Worm (Caenorhabditis elegans) whole organism, L4 larva: Measurements from ENCODE around the gene F47C12.13.

ENCODE experiments used
- F37D6.2 ChIP-seq: sonication (generic microtip); optimal IDR thresholded peaks from 2 replicates; lab custom pipeline; 2016; ENCODE audit warnings: mild to moderate bottlenecking, missing genetic modification characterization, missing compliant biosample characterization
- F44E2.7 ChIP-seq: fragments of 200-800 bp; sonication (Bioruptor generic); IDR thresholded peaks from 2 replicates; pipeline ENCODE4 v2.1.2; 2022; ENCODE audit warnings: missing genetic modification characterization, missing compliant biosample characterization
- F49E8.2 ChIP-seq: sonication (generic microtip); optimal IDR thresholded peaks from 2 replicates; lab custom pipeline; 2016; ENCODE audit warnings: missing compliant biosample characterization, mild to moderate bottlenecking, missing genetic modification characterization, borderline replicate concordance
- Y105C5A.15 ChIP-seq: fragments of 200-800 bp; sonication (Bioruptor generic); IDR thresholded peaks from 2 replicates; pipeline ENCODE4 v1.3.6; 2022; ENCODE audit warnings: missing genetic modification characterization, missing compliant biosample characterization
- Y5F2A.4 ChIP-seq: fragments of 200-800 bp; sonication (Bioruptor generic); optimal IDR thresholded peaks from 2 replicates; lab custom pipeline; 2018; ENCODE audit warnings: mild to moderate bottlenecking, missing genetic modification characterization, missing compliant biosample characterization
- ZK337.2 ChIP-seq: fragments of 200-800 bp; sonication (Bioruptor generic); IDR thresholded peaks from 2 replicates; pipeline ENCODE4 v1.3.6; 2022; ENCODE audit warnings: missing genetic modification reagents, missing genetic modification characterization, missing compliant biosample characterization
- aha-1 ChIP-seq: fragments of 150-350 bp; peaks from one replicate; lab custom pipeline; 2014; ENCODE audit warnings: missing biosample characterization, missing genetic modification characterization
- arid-1 ChIP-seq: fragments of 200-800 bp; sonication (Bioruptor generic); conservative IDR thresholded peaks from 2 replicates; pipeline ENCODE4 v1.3.6; 2022; ENCODE audit warnings: missing genetic modification reagents, missing genetic modification characterization, missing compliant biosample characterization
- attf-4 ChIP-seq: sonication (generic microtip); optimal IDR thresholded peaks from 3 replicates; lab custom pipeline; 2017; ENCODE audit warnings: missing biosample characterization, missing genetic modification characterization
- ceh-20 ChIP-seq: fragments of 200-800 bp; sonication (Bioruptor generic); IDR thresholded peaks from 2 replicates; pipeline ENCODE4 v1.3.6; 2022; ENCODE audit warnings: missing genetic modification reagents, missing genetic modification characterization, missing compliant biosample characterization
- ceh-44 ChIP-seq: fragments of 200-800 bp; sonication (Bioruptor generic); IDR thresholded peaks from 2 replicates; pipeline ENCODE4 v1.3.6; 2022; ENCODE audit warnings: missing genetic modification reagents, missing genetic modification characterization, missing compliant biosample characterization
- ceh-62 ChIP-seq: sonication (generic microtip); optimal IDR thresholded peaks from 2 replicates; lab custom pipeline; 2017; ENCODE audit warnings: missing biosample characterization, missing genetic modification characterization
- daf-12 ChIP-seq: fragments of 150-350 bp; optimal IDR thresholded peaks from 2 replicates; lab custom pipeline; 2014; ENCODE audit warnings: missing biosample characterization, missing genetic modification reagents, missing genetic modification characterization
- daf-16 ChIP-seq, 3 experiments: sonication (generic microtip); optimal IDR thresholded peaks; 2 replicates each; lab custom pipeline; 2016 to 2017; ENCODE audit warnings: missing genetic modification characterization in 3 of 3, missing genetic modification reagents in 3 of 3, mild to moderate bottlenecking in 2 of 3, missing compliant biosample characterization in 2 of 3, missing biosample characterization in 1 of 3, moderate library complexity in 1 of 3
- daf-19 ChIP-seq: fragments of 200-800 bp; sonication (Bioruptor generic); conservative IDR thresholded peaks from 2 replicates; pipeline ENCODE4 v1.3.6; 2022; ENCODE audit warnings: missing genetic modification characterization, missing compliant biosample characterization
- daf-8 ChIP-seq: fragments of 200-800 bp; sonication (Bioruptor generic); IDR thresholded peaks from 2 replicates; pipeline ENCODE4 v1.3.6; 2022; ENCODE audit warnings: missing genetic modification characterization, missing compliant biosample characterization
- dmd-8 ChIP-seq: fragments of 200-800 bp; sonication (Bioruptor generic); IDR thresholded peaks from 2 replicates; pipeline ENCODE4 v1.3.6; 2022; ENCODE audit warnings: missing genetic modification characterization, missing compliant biosample characterization
- dve-1 ChIP-seq: sonication (generic microtip); optimal IDR thresholded peaks from 2 replicates; lab custom pipeline; 2017; ENCODE audit warnings: antibody characterized with exemption, mild to moderate bottlenecking, missing genetic modification characterization, missing compliant biosample characterization; ENCODE audit not compliant: insufficient read depth
- egl-43 ChIP-seq: fragments of 200-800 bp; sonication (Bioruptor generic); IDR thresholded peaks from 2 replicates; pipeline ENCODE4 v1.3.6; 2022; ENCODE audit warnings: missing genetic modification reagents, missing genetic modification characterization, missing compliant biosample characterization
- fos-1 ChIP-seq: fragments of 150-350 bp; optimal IDR thresholded peaks from 2 replicates; lab custom pipeline; 2014; ENCODE audit warnings: missing biosample characterization, missing genetic modification characterization
- gei-8 ChIP-seq: fragments of 200-800 bp; sonication (Bioruptor generic); optimal IDR thresholded peaks from 2 replicates; lab custom pipeline; 2018; ENCODE audit warnings: mild to moderate bottlenecking, missing genetic modification characterization, missing compliant biosample characterization
- hif-1 ChIP-seq, 2 experiments: sonication (generic microtip); optimal IDR thresholded peaks; 2 replicates each; lab custom pipeline; 2016 to 2017; ENCODE audit warnings: missing compliant biosample characterization in 2 of 2, missing genetic modification characterization in 2 of 2, missing genetic modification reagents in 2 of 2, missing genotype in 2 of 2, mild to moderate bottlenecking in 1 of 2
- lin-1 ChIP-seq: fragments of 200-800 bp; sonication (Bioruptor generic); IDR thresholded peaks from 2 replicates; pipeline ENCODE4 v1.3.6; 2022; ENCODE audit warnings: missing genetic modification reagents, missing genetic modification characterization, missing compliant biosample characterization
- lin-13 ChIP-seq: fragments of 150-350 bp; optimal IDR thresholded peaks from 2 replicates; lab custom pipeline; 2014; ENCODE audit warnings: missing biosample characterization, missing genetic modification reagents, missing genetic modification characterization
- madf-5 ChIP-seq, 2 experiments: fragments of 200-800 bp; sonication (Bioruptor generic); IDR thresholded peaks; 2 replicates each; pipeline ENCODE4 v1.3.6; 2022; ENCODE audit warnings: missing compliant biosample characterization in 2 of 2, missing genetic modification characterization in 2 of 2
- mxl-2 ChIP-seq: fragments of 200-800 bp; sonication (Bioruptor generic); conservative IDR thresholded peaks from 2 replicates; pipeline ENCODE4 v1.3.6; 2022; ENCODE audit warnings: missing genetic modification reagents, missing genetic modification characterization, missing compliant biosample characterization
- mxl-3 ChIP-seq: fragments of 200-800 bp; sonication (Bioruptor generic); optimal IDR thresholded peaks from 2 replicates; lab custom pipeline; 2018; ENCODE audit warnings: mild to moderate bottlenecking, missing genetic modification characterization, missing compliant biosample characterization
- nhr-11 ChIP-seq: fragments of 150-350 bp; optimal IDR thresholded peaks from 2 replicates; lab custom pipeline; 2014; ENCODE audit warnings: missing biosample characterization, missing genetic modification characterization
- nhr-25 ChIP-seq: sonication (generic microtip); optimal IDR thresholded peaks from 2 replicates; lab custom pipeline; 2017; ENCODE audit warnings: missing genetic modification characterization, mild to moderate bottlenecking, missing compliant biosample characterization, antibody characterized with exemption, moderate library complexity, borderline replicate concordance; ENCODE audit not compliant: insufficient read depth
- nhr-28 ChIP-seq: fragments of 150-350 bp; optimal IDR thresholded peaks from 2 replicates; lab custom pipeline; 2014; ENCODE audit warnings: missing biosample characterization, missing genetic modification characterization
- nhr-42 ChIP-seq: fragments of 200-800 bp; sonication (Bioruptor generic); IDR thresholded peaks from 2 replicates; pipeline ENCODE4 v1.3.6; 2022; ENCODE audit warnings: missing genetic modification characterization, missing compliant biosample characterization
- nhr-77 ChIP-seq: fragments of 150-350 bp; optimal IDR thresholded peaks from 2 replicates; lab custom pipeline; 2014; ENCODE audit warnings: missing biosample characterization, missing genetic modification characterization
- pqm-1 ChIP-seq: sonication (generic microtip); optimal IDR thresholded peaks from 2 replicates; lab custom pipeline; 2017; ENCODE audit warnings: missing biosample characterization, missing genetic modification characterization
- sdz-12 ChIP-seq: fragments of 200-800 bp; sonication (Bioruptor generic); optimal IDR thresholded peaks from 2 replicates; lab custom pipeline; 2018; ENCODE audit warnings: mild to moderate bottlenecking, missing genetic modification characterization, missing compliant biosample characterization
- set-16 ChIP-seq: fragments of 200-800 bp; sonication (Bioruptor generic); IDR thresholded peaks from 2 replicates; pipeline ENCODE4 v1.3.6; 2022; ENCODE audit warnings: missing genetic modification reagents, missing genetic modification characterization, missing compliant biosample characterization
- unc-39 ChIP-seq: sonication (generic microtip); optimal IDR thresholded peaks from 2 replicates; lab custom pipeline; 2017; ENCODE audit warnings: missing biosample characterization, missing genetic modification characterization
- unc-62 ChIP-seq, 3 experiments: fragments of 150-350 bp in 1 of 3; sonication (generic microtip); optimal IDR thresholded peaks in 2 of 3; peaks in 1 of 3; 1 replicate in 1 of 3; 2 replicates in 2 of 3; lab custom pipeline; 2014 to 2017; ENCODE audit warnings: missing biosample characterization in 3 of 3, missing genetic modification characterization in 3 of 3, missing genetic modification reagents in 3 of 3, missing genotype in 1 of 3
- vab-7 ChIP-seq: fragments of 200-800 bp; sonication (Bioruptor generic); IDR thresholded peaks from 2 replicates; pipeline ENCODE4 v1.3.6; 2022; ENCODE audit warnings: missing genetic modification reagents, missing genetic modification characterization, missing compliant biosample characterization
- zip-2 ChIP-seq: fragments of 150-350 bp; optimal IDR thresholded peaks from 2 replicates; lab custom pipeline; 2014; ENCODE audit warnings: missing biosample characterization, missing genetic modification characterization
- ztf-7 ChIP-seq: fragments of 150-350 bp; optimal IDR thresholded peaks from 2 replicates; lab custom pipeline; 2014; ENCODE audit warnings: missing biosample characterization, missing genetic modification characterization

F47C12.13 gene

DNA sequence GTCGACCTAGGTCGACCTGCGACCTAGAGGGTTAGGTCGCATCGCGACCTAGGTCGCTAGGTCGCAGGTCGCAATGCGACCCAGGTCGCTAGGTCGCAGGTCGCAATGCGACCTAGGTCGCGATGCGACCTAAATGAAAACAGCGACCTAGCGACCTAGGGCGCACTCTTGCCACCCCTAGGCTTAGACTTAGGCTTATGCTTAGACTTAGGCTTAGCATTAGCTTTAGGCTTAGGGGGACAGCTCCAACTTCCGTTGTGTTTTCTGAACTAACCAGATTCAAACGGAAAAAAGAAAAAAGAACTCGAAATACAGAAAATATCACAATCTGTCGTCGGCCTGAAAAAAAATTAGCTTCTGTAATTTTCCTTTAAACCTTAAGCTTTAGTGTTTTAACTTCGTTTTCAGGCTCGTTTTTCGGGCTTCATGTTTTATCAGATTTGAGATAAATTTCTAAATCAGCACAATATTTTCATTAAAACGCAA, 20.2 kb upstream of the F47C12.13 start (continued):
- no peak for TF ChIP-seq lin-13 (GFP tag; lab: Kevin White, UChicago)
- no peak for TF ChIP-seq mxl-3 (GFP tag; lab: Kevin White, UChicago)
- no peak for TF ChIP-seq hif-1 (tag; optimal IDR thresholded peaks at IDR 0.05; lab: Kevin White, UChicago)
- no peak for TF ChIP-seq Y105C5A.15 (GFP tag; lab: Robert Waterston, UW)
- no peak for TF ChIP-seq daf-16 (GFP tag; optimal IDR thresholded peaks at IDR 0.05; lab: Kevin White, UChicago)
- no peak for TF ChIP-seq daf-16 (tag; optimal IDR thresholded peaks at IDR 0.05; lab: Kevin White, UChicago)
- no peak for TF ChIP-seq nhr-25
- no peak for TF ChIP-seq nhr-11 (tag; lab: Kevin White, UChicago)
- peak; percentile 39; the same call in 1 of the 2 replicates for TF ChIP-seq vab-7 (GFP tag; lab: Robert Waterston, UW)
- TF ChIP-seq daf-12 (tag; lab: Kevin White, UChicago): no peak
- no peak for TF ChIP-seq fos-1 (tag; lab: Kevin White, UChicago)
- TF ChIP-seq unc-39: no peak
- peak; percentile 54; the same call in 1 of the 2 replicates for TF ChIP-seq egl-43 (GFP tag; lab: Robert Waterston, UW)
- TF ChIP-seq ceh-20 (GFP tag; lab: Robert Waterston, UW): 0 out of 2 replicates have a peak, but pooled peaks have one; percentile 9
- no peak for TF ChIP-seq zip-2 (tag; lab: Kevin White, UChicago)
- TF ChIP-seq, all 104 proteins: peak for 24

DNA sequence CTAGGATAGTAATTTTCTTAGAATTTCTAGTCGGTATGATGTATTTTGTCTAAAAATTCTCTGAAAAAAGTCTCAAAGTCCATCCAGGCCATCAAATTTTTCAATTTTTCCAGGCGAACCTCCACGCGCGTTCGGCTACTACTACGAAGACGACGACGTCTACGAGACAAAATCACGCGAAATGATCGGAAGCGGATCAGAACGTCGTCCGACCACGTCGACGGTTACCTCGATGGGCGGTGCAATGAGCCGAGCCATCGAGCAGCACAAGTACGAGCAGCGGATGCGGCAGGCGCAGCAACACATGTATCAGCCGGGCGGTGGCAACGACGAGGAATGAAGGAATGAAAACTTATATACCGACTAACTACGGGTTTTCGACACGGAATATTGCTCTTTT, 19.4 kb upstream of the F47C12.13 start:
- no peak for TF ChIP-seq ceh-62 (tag; lab: Kevin White, UChicago)
- TF ChIP-seq ceh-44 (GFP tag; lab: Robert Waterston, UW): no peak
- peak; percentile 10; the same call in 1 of the 2 replicates for TF ChIP-seq egl-43 (GFP tag; lab: Robert Waterston, UW)
- peak; percentile 67 for TF ChIP-seq set-16 (GFP tag; lab: Robert Waterston, UW)

DNA sequence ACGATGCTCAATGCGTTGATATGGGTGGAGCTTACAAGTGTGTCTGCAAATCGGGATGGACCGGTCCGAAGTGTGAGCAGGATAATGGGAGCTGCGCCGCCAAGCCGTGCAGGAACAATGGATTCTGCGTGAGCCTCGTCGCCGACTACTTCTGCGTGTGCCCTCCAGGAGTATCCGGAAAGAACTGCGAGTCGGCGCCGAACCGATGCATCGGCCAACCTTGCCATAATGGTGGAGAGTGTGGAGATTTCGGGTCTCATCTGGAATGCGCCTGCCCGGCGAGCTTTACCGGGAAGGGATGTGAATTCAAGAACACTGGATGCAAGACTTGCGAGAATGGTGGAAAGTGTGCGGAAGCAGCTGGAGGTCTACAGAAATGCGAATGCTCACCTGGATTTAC, 15.7 kb upstream of the F47C12.13 start:
- TF ChIP-seq set-16 (GFP tag; lab: Robert Waterston, UW): peak; percentile 75
- peak in 1 of 2 experiments; percentile 7 for TF ChIP-seq unc-62 (GFP tag; optimal IDR thresholded peaks at IDR 0.05 in 1 of 2; lab: Kevin White, UChicago)
- TF ChIP-seq unc-62 (tag; optimal IDR thresholded peaks at IDR 0.05; lab: Kevin White, UChicago): no peak
- TF ChIP-seq egl-43 (GFP tag; lab: Robert Waterston, UW): no peak
- TF ChIP-seq dmd-8 (GFP tag; lab: Robert Waterston, UW): no peak

DNA sequence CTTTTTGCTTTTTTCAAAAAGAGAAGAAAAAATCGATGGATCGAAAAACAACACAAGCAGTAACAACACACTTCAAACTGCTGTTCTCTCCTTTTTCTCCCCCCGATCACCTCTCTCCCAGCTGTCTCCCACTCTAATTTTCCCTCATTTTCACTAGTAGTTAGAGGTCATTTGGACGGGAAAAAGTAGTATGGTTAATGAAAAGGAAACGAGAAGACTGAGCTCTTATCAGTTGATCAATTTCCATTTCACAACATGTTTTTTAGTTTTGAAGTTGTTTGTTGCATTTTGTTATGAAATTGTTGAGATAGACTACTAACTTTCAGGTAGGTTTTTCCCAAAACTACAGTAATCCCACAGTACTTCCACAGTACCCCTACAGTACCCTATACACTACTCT, 14.2 kb upstream of the F47C12.13 start:
- TF ChIP-seq pqm-1 (tag; lab: Kevin White, UChicago): peak; percentile 0
- TF ChIP-seq nhr-28: peak; percentile 65
- peak; percentile 15 for TF ChIP-seq nhr-77 (tag; lab: Kevin White, UChicago)
- no peak for TF ChIP-seq F44E2.7
- no peak for TF ChIP-seq nhr-25
- no peak for TF ChIP-seq daf-16 (GFP tag; optimal IDR thresholded peaks at IDR 0.05; lab: Kevin White, UChicago)
- TF ChIP-seq daf-16 (tag; optimal IDR thresholded peaks at IDR 0.05; lab: Kevin White, UChicago): peak; percentile 63
- no peak for TF ChIP-seq daf-19
- peak in 1 of 2 experiments; percentile 73 for TF ChIP-seq unc-62 (GFP tag; optimal IDR thresholded peaks at IDR 0.05 in 1 of 2; lab: Kevin White, UChicago)
- no peak for TF ChIP-seq unc-62 (tag; optimal IDR thresholded peaks at IDR 0.05; lab: Kevin White, UChicago)
- TF ChIP-seq arid-1 (GFP tag; lab: Robert Waterston, UW): no peak
- no peak for TF ChIP-seq mxl-2 (GFP tag; lab: Robert Waterston, UW)
- no peak for TF ChIP-seq attf-4 (tag; lab: Kevin White, UChicago)

DNA sequence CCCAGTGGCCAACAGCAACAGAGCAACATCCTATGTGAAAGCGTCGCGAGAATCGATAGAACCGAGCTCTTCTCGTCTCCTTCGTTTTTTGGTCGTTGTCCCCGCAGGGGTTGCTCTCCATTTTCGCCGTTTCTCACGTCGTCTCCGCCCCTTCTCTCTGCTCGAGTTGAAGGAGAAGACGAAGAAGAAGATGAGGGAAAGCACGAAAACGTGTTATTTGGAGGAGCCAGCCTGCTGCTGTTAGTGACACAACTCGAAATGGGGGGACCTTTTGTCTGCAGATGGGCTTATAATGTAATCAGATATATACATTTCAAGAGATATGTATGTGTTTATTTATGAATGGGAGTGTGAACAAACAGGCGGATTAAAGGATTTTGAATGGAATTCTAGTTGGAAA, 13.5 kb upstream of the F47C12.13 start, which contains the start of gene W02C12.2:
W02C12.2 (minus strand) TSS at position 277 of the 400 bp plus-strand sequence.
- TF ChIP-seq Y5F2A.4 (GFP tag; lab: Kevin White, UChicago): no peak
- 0 out of 2 replicates have a peak, but pooled peaks have one; percentile 35 for TF ChIP-seq egl-43 (GFP tag; lab: Robert Waterston, UW)
- no peak for TF ChIP-seq lin-1 (GFP tag; lab: Robert Waterston, UW)
- no peak for TF ChIP-seq daf-8 (GFP tag; lab: Robert Waterston, UW)
- no peak for TF ChIP-seq ztf-7 (tag; lab: Kevin White, UChicago)
- no peak for TF ChIP-seq F49E8.2 (tag; lab: Kevin White, UChicago)
- no peak for TF ChIP-seq sdz-12 (GFP tag; lab: Kevin White, UChicago)
- TF ChIP-seq hif-1 (tag; optimal IDR thresholded peaks at IDR 0.05; lab: Kevin White, UChicago): peak in 1 of 2 experiments; percentile 40
- no peak for TF ChIP-seq nhr-42
- no peak for TF ChIP-seq F37D6.2 (tag; lab: Kevin White, UChicago)
- TF ChIP-seq set-16 (GFP tag; lab: Robert Waterston, UW): peak; percentile 43; the same call in 1 of the 2 replicates
- TF ChIP-seq gei-8 (GFP tag; lab: Kevin White, UChicago): no peak
- no peak for TF ChIP-seq ZK337.2 (GFP tag; lab: Robert Waterston, UW)
- TF ChIP-seq madf-5 (GFP tag; IDR thresholded peaks at IDR 0.05; lab: Robert Waterston, UW): no peak
- peak in 1 of 2 experiments; percentile 60 for TF ChIP-seq unc-62 (GFP tag; optimal IDR thresholded peaks at IDR 0.05 in 1 of 2; lab: Kevin White, UChicago)
- no peak for TF ChIP-seq unc-62 (tag; optimal IDR thresholded peaks at IDR 0.05; lab: Kevin White, UChicago)
- TF ChIP-seq dve-1 (tag; lab: Kevin White, UChicago): no peak
- peak; percentile 6 for TF ChIP-seq aha-1 (tag; lab: Kevin White, UChicago)
